Worm (Caenorhabditis elegans) whole organism, L3 larva: ENCODE data around the gene flp-11.

ENCODE experiments used
- ZK546.5 ChIP-seq: sonication (generic microtip); optimal IDR thresholded peaks from 2 replicates; lab custom pipeline; 2017; ENCODE audit warnings: missing biosample characterization, missing genetic modification characterization
- aly-2 ChIP-seq: fragments of 150-350 bp; optimal IDR thresholded peaks from 2 replicates; lab custom pipeline; 2014; ENCODE audit warnings: missing biosample characterization, missing genetic modification characterization
- ama-1 ChIP-seq: fragments of 150-350 bp; optimal IDR thresholded peaks from 2 replicates; lab custom pipeline; 2018
- ceh-16 ChIP-seq: sonication (generic microtip); optimal IDR thresholded peaks from 2 replicates; lab custom pipeline; 2017; ENCODE audit warnings: missing biosample characterization, missing genetic modification characterization
- ceh-82 ChIP-seq: fragments of 150-350 bp; optimal IDR thresholded peaks from 2 replicates; lab custom pipeline; 2014; ENCODE audit warnings: missing biosample characterization, missing genetic modification characterization
- fos-1 ChIP-seq: fragments of 150-350 bp; optimal IDR thresholded peaks from 2 replicates; lab custom pipeline; 2014; ENCODE audit warnings: missing biosample characterization, missing genetic modification characterization
- jun-1 ChIP-seq: fragments of 150-350 bp; optimal IDR thresholded peaks from 2 replicates; lab custom pipeline; 2014; ENCODE audit warnings: missing biosample characterization, missing genetic modification reagents, missing genetic modification characterization
- mdl-1 ChIP-seq: fragments of 150-350 bp; optimal IDR thresholded peaks from 2 replicates; lab custom pipeline; 2014; ENCODE audit warnings: missing biosample characterization, missing genetic modification characterization
- nhr-25 ChIP-seq: sonication (generic microtip); optimal IDR thresholded peaks from 2 replicates; lab custom pipeline; 2017; ENCODE audit warnings: missing biosample characterization, missing genetic modification characterization
- nhr-77 ChIP-seq: fragments of 150-350 bp; optimal IDR thresholded peaks from 2 replicates; lab custom pipeline; 2014; ENCODE audit warnings: missing biosample characterization, missing genetic modification characterization
- pha-4 ChIP-seq: fragments of 150-350 bp; optimal IDR thresholded peaks from 2 replicates; lab custom pipeline; 2014; ENCODE audit warnings: missing biosample characterization, missing genetic modification reagents, missing genetic modification characterization
- unc-39 ChIP-seq: sonication (generic microtip); optimal IDR thresholded peaks from 4 replicates; lab custom pipeline; 2017; ENCODE audit warnings: missing biosample characterization, missing genetic modification characterization
- ztf-11 ChIP-seq: fragments of 150-350 bp; optimal IDR thresholded peaks from 2 replicates; lab custom pipeline; 2014; ENCODE audit warnings: missing biosample characterization, missing genetic modification characterization

DNA sequence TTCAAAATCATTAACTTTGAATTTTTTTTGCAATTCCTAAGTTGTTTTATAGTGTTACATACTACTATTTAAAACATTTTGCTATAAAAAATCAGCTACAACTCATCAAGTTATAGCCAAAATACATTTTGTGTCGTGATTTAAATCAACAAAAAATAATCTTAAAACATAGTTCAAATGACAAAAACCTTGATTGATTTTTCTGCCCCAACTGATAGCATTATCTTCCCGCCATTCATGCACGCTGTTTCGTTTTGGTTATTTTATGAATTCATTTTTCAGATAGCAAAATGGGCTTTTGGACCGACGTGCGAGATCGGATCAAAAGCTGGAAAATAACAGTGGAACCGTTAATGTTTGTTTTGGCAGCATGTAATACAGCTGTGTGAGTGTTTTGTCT is 45.8 kb downstream of the flp-11 start, which contains the start of gene slcr-46.1:
- no peak for TF ChIP-seq ztf-11
- TF ChIP-seq unc-39 (tag; lab: Kevin White, UChicago) = no peak
- TF ChIP-seq ceh-16 (tag; lab: Kevin White, UChicago) = no peak
- TF ChIP-seq pha-4 = no peak
- no peak for TF ChIP-seq ceh-82 (tag; lab: Kevin White, UChicago)
- TF ChIP-seq ZK546.5 (tag; lab: Kevin White, UChicago) = no peak
- no peak for TF ChIP-seq jun-1 (tag; lab: Kevin White, UChicago)
- TF ChIP-seq aly-2 = no peak
- TF ChIP-seq nhr-77 (tag; lab: Kevin White, UChicago) = no peak
- TF ChIP-seq nhr-25 (tag; lab: Kevin White, UChicago) = no peak
- no peak for TF ChIP-seq ama-1 (lab: Kevin White, UChicago)
- TF ChIP-seq mdl-1 (tag; lab: Kevin White, UChicago) = no peak
- TF ChIP-seq fos-1 (tag; lab: Kevin White, UChicago) = no peak
